Fruit fly (Drosophila melanogaster) whole organism, embryonic: ENCODE results near the gene CG8541.

Source experiments
- BtbVII ChIP-seq: fragments of 200-800 bp; sonication (Bioruptor generic); optimal IDR thresholded peaks from 3 replicates; lab custom pipeline; 2017; ENCODE audit warnings: missing biosample characterization, mild to moderate bottlenecking, missing genetic modification characterization
- CG1529 ChIP-seq: fragments of 200-800 bp; sonication (Bioruptor generic); optimal IDR thresholded peaks from 3 replicates; lab custom pipeline; 2018; ENCODE audit warnings: missing biosample characterization, missing genetic modification characterization
- CG2712 ChIP-seq: fragments of 200-800 bp; optimal IDR thresholded peaks from 3 replicates; lab custom pipeline; 2019; ENCODE audit warnings: missing biosample characterization, mild to moderate bottlenecking, missing genetic modification characterization, moderate library complexity
- CG3847 ChIP-seq: fragments of 200-800 bp; sonication (Bioruptor generic); IDR thresholded peaks from 2 replicates; pipeline ENCODE4 v1.3.6; 2022; ENCODE audit warnings: missing biosample characterization, missing genetic modification characterization
- CG4617 ChIP-seq: fragments of 200-800 bp; sonication (Bioruptor generic); optimal IDR thresholded peaks from 3 replicates; lab custom pipeline; 2016; ENCODE audit warnings: missing biosample characterization, missing genetic modification characterization, borderline replicate concordance
- CG4707 ChIP-seq: fragments of 200-800 bp; sonication (Bioruptor generic); optimal IDR thresholded peaks from 2 replicates; lab custom pipeline; 2018; ENCODE audit warnings: missing biosample characterization, mild to moderate bottlenecking, missing genetic modification characterization, moderate library complexity
- CG7839 ChIP-seq: fragments of 200-800 bp; sonication (Bioruptor generic); optimal IDR thresholded peaks from 3 replicates; lab custom pipeline; 2018; ENCODE audit warnings: missing biosample characterization, mild to moderate bottlenecking, missing genetic modification characterization, moderate library complexity
- CG8388 ChIP-seq: fragments of 200-800 bp; sonication (Bioruptor generic); optimal IDR thresholded peaks from 2 replicates; lab custom pipeline; 2019; ENCODE audit warnings: missing biosample characterization, mild to moderate bottlenecking, missing genetic modification characterization, moderate library complexity
- CG9817 ChIP-seq: fragments of 200-800 bp; sonication (Bioruptor generic); optimal IDR thresholded peaks from 2 replicates; lab custom pipeline; 2018; ENCODE audit warnings: missing biosample characterization, mild to moderate bottlenecking, missing genetic modification characterization, moderate library complexity
- E2f1 ChIP-seq: fragments of 200-800 bp; sonication (Bioruptor generic); IDR thresholded peaks from 2 replicates; pipeline ENCODE4 v1.3.6; 2022; ENCODE audit warnings: missing biosample characterization, missing genetic modification characterization
- Lpt ChIP-seq: fragments of >200 bp; optimal IDR thresholded peaks from 2 replicates; lab custom pipeline; 2018; ENCODE audit warnings: missing biosample characterization, missing genetic modification characterization
- dmrt11E ChIP-seq: fragments of 200-800 bp; sonication (Bioruptor generic); optimal IDR thresholded peaks from 3 replicates; lab custom pipeline; 2018; ENCODE audit warnings: missing biosample characterization, mild to moderate bottlenecking, missing genetic modification characterization, moderate library complexity
- fd3F ChIP-seq: fragments of 200-800 bp; sonication (Bioruptor generic); optimal IDR thresholded peaks from 2 replicates; lab custom pipeline; 2018; ENCODE audit warnings: missing biosample characterization, mild to moderate bottlenecking, missing genetic modification characterization, moderate library complexity
- ttk ChIP-seq: fragments of 200-800 bp; sonication (Bioruptor generic); IDR thresholded peaks from 2 replicates; pipeline ENCODE4 v2.1.2; 2022; ENCODE audit warnings: missing biosample characterization, missing genetic modification characterization

DNA sequence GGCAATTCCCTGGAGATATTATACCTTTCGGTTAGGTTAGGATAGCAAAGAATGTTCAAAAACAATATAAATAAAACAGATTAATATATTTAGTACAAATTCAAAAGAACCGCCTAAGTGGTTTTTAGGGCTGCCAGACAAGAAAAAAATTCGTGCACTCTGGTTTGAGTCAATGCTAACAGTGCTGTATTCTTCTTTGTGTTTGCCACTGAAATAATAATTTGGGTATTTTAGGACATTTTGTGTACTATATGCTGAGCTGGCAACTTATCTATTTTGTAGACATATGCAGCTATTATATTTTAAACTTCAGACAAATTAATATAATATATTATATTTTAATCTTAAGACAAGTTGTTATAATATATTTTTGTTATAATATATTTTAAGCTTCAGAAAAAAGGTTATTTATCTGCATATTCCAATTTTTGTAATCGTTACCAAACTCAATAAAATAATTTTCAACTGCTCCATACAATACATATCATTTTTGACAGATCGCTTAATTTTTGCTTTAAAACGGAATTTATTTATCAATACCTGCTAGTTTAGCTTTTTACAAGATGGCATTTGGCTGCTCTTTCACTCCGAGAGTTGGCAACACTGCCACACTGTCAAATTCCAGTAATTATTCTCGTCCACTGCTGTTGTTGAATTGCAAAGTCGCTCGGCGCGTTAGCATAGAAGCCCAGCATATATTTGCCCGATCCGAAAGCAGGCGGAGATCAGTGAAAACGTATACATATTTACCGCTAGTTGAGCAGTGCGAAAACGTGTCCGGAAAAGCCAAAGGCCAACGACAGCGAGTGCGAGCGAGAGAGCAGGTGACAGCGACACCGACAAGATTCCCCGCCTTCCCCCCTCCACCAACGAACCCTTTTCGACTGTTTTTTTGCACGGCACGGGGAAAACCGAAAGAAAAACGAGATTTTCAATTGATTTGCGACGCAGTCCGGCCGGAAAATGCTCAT, 39.3 kb downstream of the CG8541 start, which contains the start of gene CG7546:
- TF ChIP-seq Lpt (no peak), CG3847 (GFP tag; lab: Robert Waterston, UW) (peak; percentile 73), E2f1 (GFP tag; lab: Robert Waterston, UW) (0 out of 2 replicates have a peak, but pooled peaks have one; percentile 14), CG8388 (GFP tag; lab: Kevin White, UChicago) (peak; percentile 20), CG4617 (GFP tag; lab: Kevin White, UChicago) (peak; percentile 91), fd3F (no peak), dmrt11E (tag; lab: Kevin White, UChicago) (peak; percentile 47), CG1529 (GFP tag; lab: Kevin White, UChicago) (no peak), CG4707 (GFP tag; lab: Kevin White, UChicago) (no peak), ttk (GFP tag; lab: Robert Waterston, UW) (no peak), CG9817 (tag; lab: Kevin White, UChicago) (peak; percentile 51), BtbVII (no peak), CG2712 (peak; percentile 33), CG7839 (tag; lab: Kevin White, UChicago) (peak; percentile 50)
